Fruit fly (Drosophila melanogaster) whole organism, embryonic: ENCODE results near the gene Kdsr.

Experiments used
- CG10979 ChIP-seq: fragments of 200-800 bp; sonication (Bioruptor generic); optimal IDR thresholded peaks from 2 replicates; lab custom pipeline; 2018; ENCODE audit warnings: missing biosample characterization, mild to moderate bottlenecking, missing genetic modification characterization, moderate library complexity
- CG11398 ChIP-seq: fragments of 200-800 bp; sonication (Bioruptor generic); optimal IDR thresholded peaks from 2 replicates; lab custom pipeline; 2016; ENCODE audit warnings: missing biosample characterization, missing genetic modification characterization
- CG11723 ChIP-seq: fragments of 200-800 bp; sonication (Bioruptor generic); optimal IDR thresholded peaks from 2 replicates; lab custom pipeline; 2017; ENCODE audit warnings: missing biosample characterization, mild to moderate bottlenecking, missing genetic modification characterization
- CG12155 ChIP-seq: fragments of 200-800 bp; sonication (Bioruptor generic); optimal IDR thresholded peaks from 3 replicates; lab custom pipeline; 2016; ENCODE audit warnings: missing biosample characterization, missing genetic modification characterization
- CG12769 ChIP-seq: fragments of 200-800 bp; sonication (Bioruptor generic); optimal IDR thresholded peaks from 2 replicates; lab custom pipeline; 2019; ENCODE audit warnings: missing biosample characterization, mild to moderate bottlenecking, missing genetic modification characterization, moderate library complexity
- CG13894 ChIP-seq: fragments of 200-800 bp; sonication (Bioruptor generic); optimal IDR thresholded peaks from 3 replicates; lab custom pipeline; 2018; ENCODE audit warnings: missing biosample characterization, mild to moderate bottlenecking, missing genetic modification characterization, moderate library complexity
- CG17802 ChIP-seq: fragments of 200-800 bp; sonication (Bioruptor generic); optimal IDR thresholded peaks from 2 replicates; lab custom pipeline; 2018; ENCODE audit warnings: missing biosample characterization, mild to moderate bottlenecking, missing genetic modification characterization, moderate library complexity
- CG17912 ChIP-seq: fragments of 200-800 bp; sonication (Bioruptor generic); optimal IDR thresholded peaks from 2 replicates; lab custom pipeline; 2018; ENCODE audit warnings: missing biosample characterization, mild to moderate bottlenecking, missing genetic modification characterization
- CG31224 ChIP-seq: fragments of 200-800 bp; sonication (Bioruptor generic); IDR thresholded peaks from 2 replicates; pipeline ENCODE4 v1.3.6; 2022; ENCODE audit warnings: missing biosample characterization, missing genetic modification characterization
- CG32772 ChIP-seq: fragments of 200-800 bp; sonication (Bioruptor generic); IDR thresholded peaks from 2 replicates; pipeline ENCODE4 v1.3.6; 2022; ENCODE audit warnings: missing biosample characterization, missing genetic modification characterization
- CG4360 ChIP-seq: fragments of 200-800 bp; sonication (Bioruptor generic); IDR thresholded peaks from 2 replicates; pipeline ENCODE4 v1.3.6; 2022; ENCODE audit warnings: missing biosample characterization, missing genetic modification characterization
- CG4404 ChIP-seq: fragments of 200-800 bp; sonication (Bioruptor generic); IDR thresholded peaks from 2 replicates; pipeline ENCODE4 v1.3.6; 2022; ENCODE audit warnings: missing biosample characterization, missing genetic modification characterization
- CG4707 ChIP-seq: fragments of 200-800 bp; sonication (Bioruptor generic); optimal IDR thresholded peaks from 2 replicates; lab custom pipeline; 2018; ENCODE audit warnings: missing biosample characterization, mild to moderate bottlenecking, missing genetic modification characterization, moderate library complexity
- CG6654 ChIP-seq: fragments of 200-800 bp; sonication (Bioruptor generic); optimal IDR thresholded peaks from 2 replicates; lab custom pipeline; 2017; ENCODE audit warnings: missing biosample characterization, mild to moderate bottlenecking, missing genetic modification characterization
- CG8359 ChIP-seq: fragments of 200-800 bp; sonication (Bioruptor generic); optimal IDR thresholded peaks from 2 replicates; lab custom pipeline; 2017; ENCODE audit warnings: missing biosample characterization, mild to moderate bottlenecking, missing genetic modification characterization, borderline replicate concordance
- CrebB ChIP-seq: fragments of 200-800 bp; sonication (Bioruptor generic); optimal IDR thresholded peaks from 3 replicates; lab custom pipeline; 2018; ENCODE audit warnings: missing biosample characterization, mild to moderate bottlenecking, missing genetic modification characterization
- Dfd ChIP-seq, 2 experiments: fragments of >200 bp; optimal IDR thresholded peaks; 2 replicates each; lab custom pipeline; 2017; ENCODE audit warnings: missing biosample characterization in 2 of 2, missing genetic modification characterization in 2 of 2
- HHEX ChIP-seq: fragments of 200-800 bp; sonication (Bioruptor generic); optimal IDR thresholded peaks from 3 replicates; lab custom pipeline; 2017; ENCODE audit warnings: missing biosample characterization, mild to moderate bottlenecking, missing genetic modification characterization, missing genetic modification reagents
- HLHmδ ChIP-seq: fragments of 200-800 bp; sonication (Bioruptor generic); optimal IDR thresholded peaks from 2 replicates; lab custom pipeline; 2018; ENCODE audit warnings: missing biosample characterization, mild to moderate bottlenecking, missing genetic modification characterization, moderate library complexity
- Hr51 ChIP-seq, 2 experiments: fragments of 200-800 bp; sonication (Bioruptor generic); optimal IDR thresholded peaks; 2 replicates in 1 of 2; 3 replicates in 1 of 2; lab custom pipeline; 2016 to 2018; ENCODE audit warnings: missing biosample characterization in 2 of 2, missing genetic modification characterization in 2 of 2, mild to moderate bottlenecking in 1 of 2, moderate library complexity in 1 of 2
- Med ChIP-seq: fragments of 200-800 bp; sonication (Bioruptor generic); peaks from one replicate; lab custom pipeline; 2016; ENCODE audit warnings: missing biosample characterization, missing genetic modification characterization, mild to moderate bottlenecking, inconsistent platforms, moderate library complexity
- Mes4 ChIP-seq: fragments of 200-800 bp; sonication (Bioruptor generic); optimal IDR thresholded peaks from 2 replicates; lab custom pipeline; 2016; ENCODE audit warnings: missing biosample characterization, missing genetic modification characterization
- Ptx1 ChIP-seq: fragments of 200-800 bp; sonication (Bioruptor generic); IDR thresholded peaks from 2 replicates; pipeline ENCODE4 v1.3.6; 2022; ENCODE audit warnings: missing biosample characterization, missing genetic modification characterization
- Six4 ChIP-seq: fragments of 200-800 bp; sonication (Bioruptor generic); optimal IDR thresholded peaks from 2 replicates; lab custom pipeline; 2016; ENCODE audit warnings: missing biosample characterization, missing genetic modification characterization
- YL-1 ChIP-seq: fragments of 200-800 bp; sonication (Bioruptor generic); optimal IDR thresholded peaks from 3 replicates; lab custom pipeline; 2017; ENCODE audit warnings: missing biosample characterization, mild to moderate bottlenecking, missing genetic modification characterization
- abd-A ChIP-seq: fragments of 200-800 bp; sonication (Bioruptor generic); optimal IDR thresholded peaks from 3 replicates; lab custom pipeline; 2019; ENCODE audit warnings: missing biosample characterization, mild to moderate bottlenecking, missing genetic modification characterization, moderate library complexity
- ci ChIP-seq: fragments of 200-800 bp; sonication (Bioruptor generic); IDR thresholded peaks from 3 replicates; pipeline ENCODE4 v1.3.6; 2022; ENCODE audit warnings: missing biosample characterization, missing genetic modification characterization
- cwo ChIP-seq: fragments of 200-800 bp; sonication (Bioruptor generic); optimal IDR thresholded peaks from 3 replicates; lab custom pipeline; 2017; ENCODE audit warnings: missing biosample characterization, missing genetic modification characterization, mild to moderate bottlenecking, moderate library complexity, missing genetic modification reagents
- dmrt11E ChIP-seq: fragments of 200-800 bp; sonication (Bioruptor generic); optimal IDR thresholded peaks from 3 replicates; lab custom pipeline; 2018; ENCODE audit warnings: missing biosample characterization, mild to moderate bottlenecking, missing genetic modification characterization, moderate library complexity
- dmrt99B ChIP-seq: fragments of 200-800 bp; sonication (Bioruptor generic); optimal IDR thresholded peaks from 2 replicates; lab custom pipeline; 2018; ENCODE audit warnings: missing biosample characterization, mild to moderate bottlenecking, missing genetic modification characterization, moderate library complexity
- en ChIP-seq: fragments of 200-800 bp; sonication (Bioruptor generic); optimal IDR thresholded peaks from 2 replicates; lab custom pipeline; 2016; ENCODE audit warnings: missing biosample characterization, missing genetic modification characterization
- gem ChIP-seq: fragments of 200-800 bp; sonication (Bioruptor generic); optimal IDR thresholded peaks from 2 replicates; lab custom pipeline; 2019; ENCODE audit warnings: missing biosample characterization, mild to moderate bottlenecking, missing genetic modification characterization, moderate library complexity
- hb ChIP-seq: fragments of 200-800 bp; sonication (Bioruptor generic); IDR thresholded peaks from 3 replicates; pipeline ENCODE4 v1.3.6; 2022; ENCODE audit warnings: missing biosample characterization, missing genetic modification characterization; ENCODE audit not compliant: partially characterized antibody
- hbn ChIP-seq: fragments of 200-800 bp; sonication (Bioruptor generic); IDR thresholded peaks from 2 replicates; pipeline ENCODE4 v1.3.6; 2022; ENCODE audit warnings: missing biosample characterization, missing genetic modification characterization; ENCODE audit not compliant: partially characterized antibody
- mirr ChIP-seq: fragments of 200-800 bp; sonication (Bioruptor generic); optimal IDR thresholded peaks from 3 replicates; lab custom pipeline; 2018; ENCODE audit warnings: missing biosample characterization, mild to moderate bottlenecking, missing genetic modification characterization
- nom ChIP-seq: fragments of 200-800 bp; sonication (Bioruptor generic); optimal IDR thresholded peaks from 2 replicates; lab custom pipeline; 2017; ENCODE audit warnings: missing biosample characterization, missing genetic modification characterization, mild to moderate bottlenecking, moderate library complexity, missing genetic modification reagents
- pita ChIP-seq: fragments of 200-800 bp; sonication (Bioruptor generic); optimal IDR thresholded peaks from 2 replicates; lab custom pipeline; 2017; ENCODE audit warnings: missing biosample characterization, mild to moderate bottlenecking, missing genetic modification characterization
- prd ChIP-seq, 3 experiments: fragments of >200 bp in 2 of 3; fragments of 200-800 bp in 1 of 3; sonication (Bioruptor generic) in 1 of 3; optimal IDR thresholded peaks in 2 of 3; IDR thresholded peaks in 1 of 3; 2 replicates in 2 of 3; 3 replicates in 1 of 3; pipeline versions ENCODE4 v1.3.6 to Lab custom; 2017 to 2022; ENCODE audit warnings: missing biosample characterization in 1 of 3, missing genetic modification characterization in 1 of 3
- pros ChIP-seq: fragments of 200-800 bp; sonication (Bioruptor generic); optimal IDR thresholded peaks from 3 replicates; lab custom pipeline; 2019; ENCODE audit warnings: missing biosample characterization, mild to moderate bottlenecking, missing genetic modification characterization, moderate library complexity
- pum ChIP-seq: fragments of 200-800 bp; sonication (Bioruptor generic); optimal IDR thresholded peaks from 2 replicates; lab custom pipeline; 2016; ENCODE audit warnings: missing biosample characterization, missing genetic modification characterization
- sd ChIP-seq: fragments of 200-800 bp; sonication (Bioruptor generic); optimal IDR thresholded peaks from 3 replicates; lab custom pipeline; 2018; ENCODE audit warnings: missing biosample characterization, mild to moderate bottlenecking, missing genetic modification characterization, moderate library complexity
- sim ChIP-seq: fragments of 200-800 bp; sonication (Bioruptor generic); IDR thresholded peaks from 2 replicates; pipeline ENCODE4 v1.3.6; 2022; ENCODE audit warnings: missing biosample characterization, missing genetic modification characterization
- stc ChIP-seq: fragments of 200-800 bp; sonication (Bioruptor generic); IDR thresholded peaks from 2 replicates; pipeline ENCODE4 v1.3.6; 2022; ENCODE audit warnings: missing biosample characterization, missing genetic modification characterization
- sug ChIP-seq: fragments of 200-800 bp; optimal IDR thresholded peaks from 2 replicates; lab custom pipeline; 2019; ENCODE audit warnings: missing biosample characterization, mild to moderate bottlenecking, missing genetic modification characterization, moderate library complexity
- tio ChIP-seq: fragments of 200-800 bp; sonication (Bioruptor generic); optimal IDR thresholded peaks from 2 replicates; lab custom pipeline; 2017; ENCODE audit warnings: missing biosample characterization, missing genetic modification characterization, inconsistent platforms
- toy ChIP-seq: fragments of 200-800 bp; sonication (Bioruptor generic); IDR thresholded peaks from 2 replicates; pipeline ENCODE4 v1.3.6; 2022; ENCODE audit warnings: missing biosample characterization, missing genetic modification characterization
- trem ChIP-seq: fragments of 200-800 bp; optimal IDR thresholded peaks from 3 replicates; lab custom pipeline; 2019; ENCODE audit warnings: missing biosample characterization, mild to moderate bottlenecking, missing genetic modification characterization, moderate library complexity
- vvl ChIP-seq: fragments of 200-800 bp; sonication (Bioruptor generic); IDR thresholded peaks from 2 replicates; pipeline ENCODE4 v1.3.6; 2022; ENCODE audit warnings: missing biosample characterization, missing genetic modification characterization

Gene Kdsr

DNA sequence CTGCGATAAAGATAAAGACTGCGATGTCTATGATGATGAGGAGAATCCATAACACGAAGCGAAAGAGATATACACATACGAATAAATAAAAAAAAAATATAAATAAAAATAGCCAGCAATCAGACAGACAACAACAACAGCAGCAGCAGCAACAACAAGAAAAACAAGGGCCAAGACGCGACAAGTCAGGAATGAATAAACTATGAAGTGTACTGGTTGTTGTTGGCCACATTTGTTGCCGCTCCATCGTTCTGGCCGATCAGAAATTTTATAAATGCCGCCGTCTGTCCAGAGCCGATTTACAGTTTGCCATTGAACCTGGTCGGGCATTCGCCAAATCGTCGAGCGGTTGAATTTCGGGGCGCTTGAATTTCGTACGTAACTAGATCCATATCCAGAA is 25.0 kb downstream of the Kdsr start, which contains the start of gene Jhbp7:
TSS of gene Jhbp7 (plus strand) at position 301 of the 400 bp plus-strand sequence.
- TF ChIP-seq CG4707 (GFP tag; lab: Kevin White, UChicago): no peak
- TF ChIP-seq pita: no peak
- TF ChIP-seq CG17912 (GFP tag; lab: Kevin White, UChicago): no peak
- peak; percentile 34 for TF ChIP-seq nom (GFP tag; lab: Kevin White, UChicago)
- TF ChIP-seq CG4360 (GFP tag; lab: Robert Waterston, UW): peak; percentile 64

DNA sequence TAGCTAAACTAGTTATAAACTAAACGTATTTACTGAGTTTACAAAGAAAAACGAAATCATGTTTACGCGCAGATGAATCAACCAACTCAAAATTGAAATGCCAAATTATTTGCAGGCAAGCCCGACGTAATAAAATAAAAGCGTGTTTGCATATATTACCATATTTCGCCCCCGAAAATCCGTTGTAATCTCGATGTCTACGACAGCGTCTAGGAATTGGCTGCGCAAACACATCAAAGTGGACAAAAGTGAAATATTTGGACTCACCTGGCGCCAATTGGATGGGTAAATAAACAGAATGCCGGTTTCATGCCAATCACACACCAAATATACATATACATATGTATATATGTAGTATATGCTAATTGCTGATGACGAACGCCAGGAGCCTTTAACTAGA is 26.2 kb downstream of the Kdsr start:
- TF ChIP-seq CG4404 (GFP tag; lab: Robert Waterston, UW) (no peak), CG6654 (GFP tag; lab: Kevin White, UChicago) (no peak), YL-1 (GFP tag; lab: Kevin White, UChicago) (no peak), mirr (GFP tag; lab: Kevin White, UChicago) (peak; percentile 43), CG17802 (tag; lab: Kevin White, UChicago) (no peak), CG4707 (GFP tag; lab: Kevin White, UChicago) (no peak), Mes4 (GFP tag; lab: Kevin White, UChicago) (no peak), hb (no peak), stc (GFP tag; lab: Robert Waterston, UW) (no peak), cwo (GFP tag; lab: Kevin White, UChicago) (peak; percentile 52), sug (tag; lab: Kevin White, UChicago) (peak; percentile 3), Ptx1 (GFP tag; lab: Robert Waterston, UW) (no peak), vvl (peak; percentile 36; the same call in 1 of the 2 replicates), hbn (GFP tag; lab: Robert Waterston, UW) (no peak), CG12769 (tag; lab: Kevin White, UChicago) (peak; percentile 30), abd-A (tag; lab: Kevin White, UChicago) (peak; percentile 62), prd (optimal IDR thresholded peaks at IDR 0.05; lab: Kevin White, UChicago) (no peak), prd (GFP tag; IDR thresholded peaks at IDR 0.05; lab: Robert Waterston, UW) (no peak), pum (no peak), CG13894 (tag; lab: Kevin White, UChicago) (peak; percentile 4), sd (tag; lab: Kevin White, UChicago) (peak; percentile 89), CG32772 (GFP tag; lab: Robert Waterston, UW) (no peak), sim (GFP tag; lab: Robert Waterston, UW) (no peak), Six4 (GFP tag; lab: Kevin White, UChicago) (no peak), en (GFP tag; lab: Kevin White, UChicago) (no peak), CG11398 (GFP tag; lab: Kevin White, UChicago) (no peak), CG31224 (no peak), Hr51 (GFP tag; optimal IDR thresholded peaks at IDR 0.05; lab: Kevin White, UChicago) (no peak), gem (tag; lab: Kevin White, UChicago) (no peak), Med (GFP tag; lab: Kevin White, UChicago) (peak; percentile 65)

DNA sequence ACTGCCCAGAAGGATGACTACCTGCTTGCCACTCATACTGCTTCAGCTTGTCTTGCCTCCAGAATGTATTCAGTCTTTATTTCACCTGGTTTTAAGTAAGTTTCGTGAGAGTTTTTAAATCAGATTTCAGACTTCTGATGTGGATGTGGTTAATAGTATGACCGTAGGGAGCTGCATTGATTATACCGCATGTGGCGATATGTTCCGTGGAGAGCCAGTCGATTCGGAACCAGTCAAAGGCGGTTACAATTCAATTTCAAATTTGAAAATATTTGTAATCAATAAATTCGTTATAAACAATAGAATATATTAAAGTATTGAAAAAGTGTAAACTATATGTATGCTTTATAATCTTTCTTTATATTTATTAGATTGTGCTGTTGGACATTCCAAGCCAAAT is 26.9 kb downstream of the Kdsr start, which contains the start of gene Sil1:
TSS of gene Sil1 (minus strand) at position 168 of the 400 bp plus-strand sequence.
- TF ChIP-seq dmrt11E (tag; lab: Kevin White, UChicago) (no peak), Dfd (GFP tag; optimal IDR thresholded peaks at IDR 0.05; lab: Kevin White, UChicago) (no peak), CG8359 (GFP tag; lab: Kevin White, UChicago) (no peak), CG10979 (tag; lab: Kevin White, UChicago) (no peak), CG12155 (GFP tag; lab: Kevin White, UChicago) (no peak), HLHmδ (GFP tag; lab: Kevin White, UChicago) (no peak), HHEX (GFP tag; lab: Kevin White, UChicago) (no peak), toy (no peak), tio (GFP tag; lab: Kevin White, UChicago) (no peak), dmrt99B (tag; lab: Kevin White, UChicago) (no peak), CrebB (no peak), pros (GFP tag; lab: Kevin White, UChicago) (no peak), trem (tag; lab: Kevin White, UChicago) (peak; percentile 45), ci (GFP tag; lab: Robert Waterston, UW) (no peak), CG11723 (GFP tag; lab: Kevin White, UChicago) (no peak), CG31224 (no peak)
